Worm (Caenorhabditis elegans) whole organism, L3 larva: ENCODE measurements around the gene rec-8.

Source experiments
- ceh-16 ChIP-seq: sonication (generic microtip); optimal IDR thresholded peaks from 2 replicates; lab custom pipeline; 2017; ENCODE audit warnings: missing biosample characterization, missing genetic modification characterization
- ceh-28 ChIP-seq: fragments of 150-350 bp; optimal IDR thresholded peaks from 2 replicates; lab custom pipeline; 2014; ENCODE audit warnings: missing biosample characterization, missing genetic modification reagents, missing genetic modification characterization
- lin-15B ChIP-seq: fragments of 150-350 bp; optimal IDR thresholded peaks from 2 replicates; lab custom pipeline; 2014; ENCODE audit warnings: missing biosample characterization, missing genetic modification characterization
- mdl-1 ChIP-seq: fragments of 150-350 bp; optimal IDR thresholded peaks from 2 replicates; lab custom pipeline; 2014; ENCODE audit warnings: missing biosample characterization, missing genetic modification characterization
- nhr-23 ChIP-seq: fragments of 150-350 bp; optimal IDR thresholded peaks from 2 replicates; lab custom pipeline; 2014; ENCODE audit warnings: missing biosample characterization, missing genetic modification reagents, missing genetic modification characterization
- nhr-237 ChIP-seq: fragments of 150-350 bp; optimal IDR thresholded peaks from 2 replicates; lab custom pipeline; 2014; ENCODE audit warnings: missing biosample characterization, missing genetic modification characterization
- nhr-25 ChIP-seq: sonication (generic microtip); optimal IDR thresholded peaks from 2 replicates; lab custom pipeline; 2017; ENCODE audit warnings: missing biosample characterization, missing genetic modification characterization
- nhr-28 ChIP-seq: fragments of 150-350 bp; optimal IDR thresholded peaks from 2 replicates; lab custom pipeline; 2014; ENCODE audit warnings: missing biosample characterization, missing genetic modification characterization
- pqm-1 ChIP-seq: fragments of 150-350 bp; optimal IDR thresholded peaks from 2 replicates; lab custom pipeline; 2017; ENCODE audit warnings: missing biosample characterization, missing genetic modification characterization, inconsistent platforms
- snpc-4 ChIP-seq: fragments of 150-350 bp; optimal IDR thresholded peaks from 2 replicates; lab custom pipeline; 2014; ENCODE audit warnings: missing biosample characterization, missing genetic modification characterization
- unc-62 ChIP-seq: fragments of 150-350 bp; sonication (generic microtip); optimal IDR thresholded peaks from 4 replicates; lab custom pipeline; 2014; ENCODE audit warnings: missing biosample characterization, missing genetic modification reagents, missing genetic modification characterization

ce11 chrIV:13380506-13380905 is 27.5 kb upstream of the rec-8 start:
- TF ChIP-seq unc-62 (GFP tag; lab: Kevin White, UChicago) = no peak
- TF ChIP-seq mdl-1 = no peak
- TF ChIP-seq lin-15B = no peak
- no peak for TF ChIP-seq nhr-237 (tag; lab: Kevin White, UChicago)
- TF ChIP-seq nhr-23 (tag; lab: Kevin White, UChicago) = no peak
- TF ChIP-seq pqm-1 (tag; lab: Kevin White, UChicago) = no peak
- no peak for TF ChIP-seq nhr-25
- TF ChIP-seq ceh-16 (tag; lab: Kevin White, UChicago) = no peak
- no peak for TF ChIP-seq ceh-28 (tag; lab: Kevin White, UChicago)
- no peak for TF ChIP-seq nhr-28
- TF ChIP-seq snpc-4 = no peak
